Fruit fly (Drosophila melanogaster): Measurements from ENCODE around the gene CG6454.

The CG6454 gene

DNA sequence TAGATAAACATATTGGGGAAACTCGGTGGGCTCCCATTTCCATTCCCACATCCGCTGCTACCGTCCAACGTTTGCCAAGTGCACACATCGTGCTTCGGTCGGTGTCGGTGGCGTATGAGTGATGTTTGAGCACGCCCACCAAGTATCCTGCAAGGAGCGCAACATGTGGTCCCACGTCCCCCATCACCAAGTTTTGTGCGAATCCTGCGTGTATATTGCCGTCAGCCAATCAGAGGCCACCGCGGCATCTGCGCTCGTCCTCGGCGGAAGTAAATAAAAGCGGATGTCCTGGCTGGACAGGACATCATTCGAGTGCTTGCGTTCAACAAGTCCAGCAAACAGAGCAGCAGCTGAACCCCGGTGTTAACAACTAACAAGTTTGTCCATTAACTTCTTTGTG is 7.7 kb upstream of the CG6454 start, which contains the start of gene Ms:
Gene Ms (plus strand): TSS at position 301 of the 400 bp plus-strand sequence.
- no peak for TF ChIP-seq CG32264 (GFP tag; optimal IDR thresholded peaks at IDR 0.05)

DNA sequence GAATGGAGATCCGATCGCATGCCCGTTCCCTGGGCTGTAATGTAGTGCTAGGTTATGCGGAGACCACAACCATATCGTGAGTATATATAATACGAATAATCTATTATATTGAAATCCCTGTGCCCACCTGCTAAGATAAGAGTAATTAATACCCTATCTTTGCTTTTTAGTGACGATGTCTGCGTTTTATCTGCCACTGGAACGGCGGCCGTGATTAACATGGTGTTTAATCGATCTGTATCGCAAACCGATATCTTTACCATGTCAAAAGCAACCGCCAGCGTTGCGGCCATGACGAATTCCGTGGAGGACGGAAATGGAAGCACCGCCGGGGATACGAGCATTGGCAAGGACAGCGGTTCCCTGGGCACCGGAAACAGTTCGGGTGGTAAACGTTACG is 4.5 kb downstream of the CG6454 start:
- TF ChIP-seq Rel (GFP tag; optimal IDR thresholded peaks at IDR 0.05) (no peak), Rel (tag; optimal IDR thresholded peaks at IDR 0.05) (no peak), sage (GFP tag; optimal IDR thresholded peaks at IDR 0.05) (no peak), N (GFP tag; optimal IDR thresholded peaks at IDR 0.05) (no peak), HLH106 (tag; optimal IDR thresholded peaks at IDR 0.05) (no peak), Myc (optimal IDR thresholded peaks at IDR 0.05) (no peak), Dif (GFP tag; optimal IDR thresholded peaks at IDR 0.05; ENCODE audit: partially characterized antibody) (no peak), Vsx2 (GFP tag; optimal IDR thresholded peaks at IDR 0.05; ENCODE audit: partially characterized antibody) (no peak), Hr78 (GFP tag; optimal IDR thresholded peaks at IDR 0.05) (no peak), ey (GFP tag; optimal IDR thresholded peaks at IDR 0.05) (no peak), dl (GFP tag; optimal IDR thresholded peaks at IDR 0.05; ENCODE audit: insufficient read depth in 1 of 2, partially characterized antibody in 2 of 2) (no peak), Jra (GFP tag; optimal IDR thresholded peaks at IDR 0.05) (no peak), foxo (GFP tag; optimal IDR thresholded peaks at IDR 0.05) (no peak)

- TF ChIP-seq sv (GFP tag; optimal IDR thresholded peaks at IDR 0.05), result no peak
- no peak for TF ChIP-seq br (GFP tag; optimal IDR thresholded peaks at IDR 0.05)
Measured at dm6 chr3R:24357698-24358097, 8.7 kb downstream of the CG6454 start, which contains the start of gene Golgin84. Golgin84 (minus strand) TSS chr3R:24357938.

DNA sequence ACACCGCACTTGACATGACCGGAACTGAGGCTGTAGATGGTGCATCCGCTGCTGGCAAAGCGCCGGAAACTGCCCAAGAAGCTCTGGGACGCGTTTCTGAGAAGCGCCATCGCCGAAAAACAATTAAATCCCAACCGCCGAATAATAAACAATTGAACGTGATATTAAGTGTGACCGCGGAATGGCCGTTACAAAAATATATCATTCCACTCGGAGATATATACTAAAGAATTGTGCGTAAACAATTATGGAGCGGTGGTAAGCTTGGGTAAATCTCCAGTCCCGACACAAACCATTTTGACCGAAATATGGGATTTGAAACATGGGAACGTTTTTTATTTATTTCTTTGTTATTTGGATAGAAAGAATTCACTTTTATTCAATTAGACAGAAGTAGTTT is 11.0 kb downstream of the CG6454 start, which contains the start of gene CG18528:
Gene CG18528 (minus strand): TSS at position 188 of the 400 bp plus-strand sequence.
- TF ChIP-seq Mio (GFP tag; optimal IDR thresholded peaks at IDR 0.05) (no peak), Myc (optimal IDR thresholded peaks at IDR 0.05) (peak; percentile 57)

DNA sequence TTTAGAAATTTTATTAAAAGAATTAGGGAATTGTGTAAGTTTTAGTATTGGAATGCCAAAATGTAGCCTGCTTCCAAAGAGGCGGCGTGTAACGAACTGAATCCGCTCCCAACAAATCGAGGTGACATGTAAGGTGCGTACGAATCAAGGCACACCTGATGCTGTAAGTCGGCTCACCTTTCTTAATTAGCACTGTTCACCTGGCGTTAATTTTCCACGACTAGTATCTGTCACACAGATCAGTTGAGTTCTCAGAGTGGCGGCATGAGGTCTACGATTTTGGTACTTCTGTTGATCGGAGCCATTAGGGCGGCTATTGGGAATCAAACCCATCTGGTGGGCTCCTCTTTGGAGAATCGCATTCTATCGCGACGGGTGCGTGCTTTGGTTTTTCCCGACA is 12.6 kb downstream of the CG6454 start, which contains the start of the genes CG5762 and CG33339:
Gene CG5762 (minus strand): TSS at position 101 of the 400 bp plus-strand sequence.
Gene CG33339 (plus strand): TSS at position 265 of the 400 bp plus-strand sequence.
- TF ChIP-seq Jra (GFP tag; optimal IDR thresholded peaks at IDR 0.05) (no peak), psq (GFP tag; optimal IDR thresholded peaks at IDR 0.05) (no peak), Vsx2 (GFP tag; optimal IDR thresholded peaks at IDR 0.05; ENCODE audit: partially characterized antibody) (no peak), GATAd (GFP tag; optimal IDR thresholded peaks at IDR 0.05) (no peak), lola (GFP tag; optimal IDR thresholded peaks at IDR 0.05) (no peak), N (GFP tag; optimal IDR thresholded peaks at IDR 0.05) (no peak)

DNA sequence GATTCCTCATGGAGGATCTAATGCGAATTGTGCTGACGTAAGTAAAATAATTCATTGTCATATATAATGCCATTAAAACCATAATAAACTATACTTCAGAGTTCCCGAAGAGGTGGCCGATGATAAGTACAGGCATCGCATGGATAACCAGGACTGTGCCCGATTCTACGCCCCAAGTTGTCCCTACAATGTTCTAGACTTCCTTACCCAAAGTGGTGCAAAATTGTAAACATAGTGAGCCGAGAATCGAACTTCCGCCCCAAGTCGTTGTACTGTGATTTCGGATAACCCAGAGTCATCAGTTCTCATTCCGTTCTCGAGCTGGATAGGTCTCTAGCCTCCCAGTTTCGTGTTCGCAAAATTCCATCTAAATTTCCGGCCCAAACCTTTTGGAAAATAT is 13.9 kb downstream of the CG6454 start, which contains the start of gene CG33340:
Gene CG33340 (plus strand): TSS at position 301 of the 400 bp plus-strand sequence.
- TF ChIP-seq brk (GFP tag; optimal IDR thresholded peaks at IDR 0.05) (no peak), dmrt93B (GFP tag; optimal IDR thresholded peaks at IDR 0.05) (no peak), Hr78 (GFP tag; optimal IDR thresholded peaks at IDR 0.05) (no peak), Myc (optimal IDR thresholded peaks at IDR 0.05) (no peak), rgr (GFP tag; optimal IDR thresholded peaks at IDR 0.05) (no peak), jim (GFP tag; optimal IDR thresholded peaks at IDR 0.05) (no peak), CG9705 (GFP tag; optimal IDR thresholded peaks at IDR 0.05) (no peak), Sp1 (GFP tag; optimal IDR thresholded peaks at IDR 0.05) (no peak), OdsH (GFP tag; optimal IDR thresholded peaks at IDR 0.05) (no peak), Hnf4 (GFP tag; optimal IDR thresholded peaks at IDR 0.05) (no peak), pan (optimal IDR thresholded peaks at IDR 0.05) (no peak), lola (GFP tag; optimal IDR thresholded peaks at IDR 0.05) (no peak), Vsx2 (GFP tag; optimal IDR thresholded peaks at IDR 0.05; ENCODE audit: partially characterized antibody) (no peak), N (GFP tag; optimal IDR thresholded peaks at IDR 0.05) (no peak), Dif (GFP tag; optimal IDR thresholded peaks at IDR 0.05; ENCODE audit: partially characterized antibody) (no peak)
